Worm (Caenorhabditis elegans) whole organism, L4 larva: ENCODE results near the gene sas-4.

Experiments used
- F10B5.3 ChIP-seq: sonication (generic microtip); optimal IDR thresholded peaks from 2 replicates; lab custom pipeline; 2016; ENCODE audit warnings: mild to moderate bottlenecking, missing genetic modification characterization, missing compliant biosample characterization
- Y105C5A.15 ChIP-seq: fragments of 200-800 bp; sonication (Bioruptor generic); IDR thresholded peaks from 2 replicates; pipeline ENCODE4 v1.3.6; 2022; ENCODE audit warnings: missing genetic modification characterization, missing compliant biosample characterization
- attf-4 ChIP-seq: sonication (generic microtip); optimal IDR thresholded peaks from 3 replicates; lab custom pipeline; 2017; ENCODE audit warnings: missing biosample characterization, missing genetic modification characterization
- ceh-62 ChIP-seq: sonication (generic microtip); optimal IDR thresholded peaks from 2 replicates; lab custom pipeline; 2017; ENCODE audit warnings: missing biosample characterization, missing genetic modification characterization
- ces-1 ChIP-seq: fragments of 150-350 bp; sonication (generic microtip); optimal IDR thresholded peaks from 4 replicates; lab custom pipeline; 2014; ENCODE audit warnings: missing biosample characterization, missing genetic modification reagents, missing genetic modification characterization
- duxl-1 ChIP-seq: sonication (generic microtip); optimal IDR thresholded peaks from 2 replicates; lab custom pipeline; 2016; ENCODE audit warnings: mild to moderate bottlenecking, missing genetic modification characterization, moderate library complexity, missing compliant biosample characterization; ENCODE audit not compliant: poor library complexity
- mdl-1 ChIP-seq, 2 experiments: fragments of 150-350 bp in 1 of 2; sonication (generic microtip) in 1 of 2; optimal IDR thresholded peaks; 2 replicates each; lab custom pipeline; 2014 to 2017; ENCODE audit warnings: missing biosample characterization in 2 of 2, missing genetic modification characterization in 2 of 2
- nhr-11 ChIP-seq: fragments of 150-350 bp; optimal IDR thresholded peaks from 2 replicates; lab custom pipeline; 2014; ENCODE audit warnings: missing biosample characterization, missing genetic modification characterization
- nhr-237 ChIP-seq: sonication (generic microtip); optimal IDR thresholded peaks from 2 replicates; lab custom pipeline; 2017; ENCODE audit warnings: missing biosample characterization, missing genetic modification characterization
- nhr-77 ChIP-seq: fragments of 150-350 bp; optimal IDR thresholded peaks from 2 replicates; lab custom pipeline; 2014; ENCODE audit warnings: missing biosample characterization, missing genetic modification characterization
- snpc-1.2 ChIP-seq: fragments of 200-800 bp; sonication (Bioruptor generic); IDR thresholded peaks from 2 replicates; pipeline ENCODE4 v1.3.6; 2022; ENCODE audit warnings: missing genetic modification reagents, missing genetic modification characterization, missing compliant biosample characterization
- snpc-4 ChIP-seq: fragments of 150-350 bp; optimal IDR thresholded peaks from 2 replicates; lab custom pipeline; 2014; ENCODE audit warnings: missing biosample characterization, missing genetic modification characterization
- unc-39 ChIP-seq: sonication (generic microtip); optimal IDR thresholded peaks from 2 replicates; lab custom pipeline; 2017; ENCODE audit warnings: missing biosample characterization, missing genetic modification characterization

ce11 chrIII:8280352-8280751 is 38.0 kb downstream of the sas-4 start:
- TF ChIP-seq unc-39 = no peak
- no peak for TF ChIP-seq nhr-77
- TF ChIP-seq snpc-4 (tag; lab: Kevin White, UChicago) = no peak
- TF ChIP-seq ceh-62 (tag; lab: Kevin White, UChicago) = no peak
- no peak for TF ChIP-seq Y105C5A.15 (GFP tag; lab: Robert Waterston, UW)
- TF ChIP-seq ces-1 = no peak
- TF ChIP-seq attf-4 (tag; lab: Kevin White, UChicago) = no peak
- no peak for TF ChIP-seq nhr-237 (tag; lab: Kevin White, UChicago)
- no peak for TF ChIP-seq snpc-1.2 (GFP tag; lab: Robert Waterston, UW)
- no peak for TF ChIP-seq nhr-11
- no peak for TF ChIP-seq mdl-1 (tag; optimal IDR thresholded peaks at IDR 0.05; lab: Kevin White, UChicago)
- TF ChIP-seq F10B5.3 (tag; lab: Kevin White, UChicago) = no peak
- no peak for TF ChIP-seq duxl-1 (tag; lab: Kevin White, UChicago)
